Worm (Caenorhabditis elegans) whole organism, L4 larva: ENCODE measurements around the gene unc-78.

ENCODE experiments used
- F26F4.8 ChIP-seq: fragments of 200-800 bp; sonication (Bioruptor generic); conservative IDR thresholded peaks from 2 replicates; pipeline ENCODE4 v1.3.6; 2022; ENCODE audit warnings: missing genetic modification characterization, missing compliant biosample characterization
- Y105C5A.15 ChIP-seq: fragments of 200-800 bp; sonication (Bioruptor generic); IDR thresholded peaks from 2 replicates; pipeline ENCODE4 v1.3.6; 2022; ENCODE audit warnings: missing genetic modification characterization, missing compliant biosample characterization
- aha-1 ChIP-seq: fragments of 150-350 bp; peaks from one replicate; lab custom pipeline; 2014; ENCODE audit warnings: missing biosample characterization, missing genetic modification characterization
- ceh-20 ChIP-seq: fragments of 200-800 bp; sonication (Bioruptor generic); IDR thresholded peaks from 2 replicates; pipeline ENCODE4 v1.3.6; 2022; ENCODE audit warnings: missing genetic modification reagents, missing genetic modification characterization, missing compliant biosample characterization
- ceh-82 ChIP-seq: sonication (generic microtip); optimal IDR thresholded peaks from 2 replicates; lab custom pipeline; 2017; ENCODE audit warnings: missing biosample characterization, missing genetic modification characterization
- ces-1 ChIP-seq: fragments of 150-350 bp; sonication (generic microtip); optimal IDR thresholded peaks from 4 replicates; lab custom pipeline; 2014; ENCODE audit warnings: missing biosample characterization, missing genetic modification reagents, missing genetic modification characterization
- cey-2 ChIP-seq: sonication (generic microtip); optimal IDR thresholded peaks from 3 replicates; lab custom pipeline; 2017; ENCODE audit warnings: missing genetic modification characterization, mild to moderate bottlenecking, missing compliant biosample characterization, antibody characterized with exemption, borderline replicate concordance; ENCODE audit not compliant: insufficient read depth
- daf-16 ChIP-seq, 3 experiments: sonication (generic microtip); optimal IDR thresholded peaks; 2 replicates each; lab custom pipeline; 2016 to 2017; ENCODE audit warnings: missing genetic modification characterization in 3 of 3, missing genetic modification reagents in 3 of 3, mild to moderate bottlenecking in 2 of 3, missing compliant biosample characterization in 2 of 3, missing biosample characterization in 1 of 3, moderate library complexity in 1 of 3
- daf-19 ChIP-seq: fragments of 200-800 bp; sonication (Bioruptor generic); conservative IDR thresholded peaks from 2 replicates; pipeline ENCODE4 v1.3.6; 2022; ENCODE audit warnings: missing genetic modification characterization, missing compliant biosample characterization
- daf-8 ChIP-seq: fragments of 200-800 bp; sonication (Bioruptor generic); IDR thresholded peaks from 2 replicates; pipeline ENCODE4 v1.3.6; 2022; ENCODE audit warnings: missing genetic modification characterization, missing compliant biosample characterization
- fkh-10 ChIP-seq: fragments of 150-350 bp; optimal IDR thresholded peaks from 2 replicates; lab custom pipeline; 2014; ENCODE audit warnings: missing biosample characterization, missing genetic modification reagents, missing genetic modification characterization
- hmg-1.1 ChIP-seq: fragments of 200-800 bp; sonication (Bioruptor generic); IDR thresholded peaks from 2 replicates; pipeline ENCODE4 v1.3.6; 2022; ENCODE audit warnings: missing genetic modification reagents, missing genetic modification characterization, missing compliant biosample characterization
- jun-1 ChIP-seq: fragments of 150-350 bp; optimal IDR thresholded peaks from 2 replicates; lab custom pipeline; 2014; ENCODE audit warnings: missing biosample characterization, missing genetic modification reagents, missing genetic modification characterization
- lin-1 ChIP-seq: fragments of 200-800 bp; sonication (Bioruptor generic); IDR thresholded peaks from 2 replicates; pipeline ENCODE4 v1.3.6; 2022; ENCODE audit warnings: missing genetic modification reagents, missing genetic modification characterization, missing compliant biosample characterization
- lsy-2 ChIP-seq, 2 experiments: fragments of 150-350 bp in 1 of 2; sonication (generic microtip) in 1 of 2; optimal IDR thresholded peaks; 2 replicates each; lab custom pipeline; 2014 to 2017; ENCODE audit warnings: missing biosample characterization in 2 of 2, missing genetic modification characterization in 2 of 2
- madf-9 ChIP-seq: fragments of 200-800 bp; sonication (Bioruptor generic); conservative IDR thresholded peaks from 2 replicates; pipeline ENCODE4 v1.3.6; 2022; ENCODE audit warnings: missing genetic modification reagents, missing genetic modification characterization, missing compliant biosample characterization
- nhr-11 ChIP-seq: fragments of 150-350 bp; optimal IDR thresholded peaks from 2 replicates; lab custom pipeline; 2014; ENCODE audit warnings: missing biosample characterization, missing genetic modification characterization
- nhr-237 ChIP-seq: sonication (generic microtip); optimal IDR thresholded peaks from 2 replicates; lab custom pipeline; 2017; ENCODE audit warnings: missing biosample characterization, missing genetic modification characterization
- nhr-28 ChIP-seq: fragments of 150-350 bp; optimal IDR thresholded peaks from 2 replicates; lab custom pipeline; 2014; ENCODE audit warnings: missing biosample characterization, missing genetic modification characterization
- php-3 ChIP-seq: fragments of 200-800 bp; sonication (Bioruptor generic); IDR thresholded peaks from 2 replicates; pipeline ENCODE4 v1.3.6; 2022; ENCODE audit warnings: missing genetic modification reagents, missing genetic modification characterization, missing compliant biosample characterization
- pqm-1 ChIP-seq: sonication (generic microtip); optimal IDR thresholded peaks from 2 replicates; lab custom pipeline; 2017; ENCODE audit warnings: missing biosample characterization, missing genetic modification characterization
- spr-1 ChIP-seq: sonication (generic microtip); optimal IDR thresholded peaks from 2 replicates; lab custom pipeline; 2016; ENCODE audit warnings: mild to moderate bottlenecking, missing genetic modification characterization, missing compliant biosample characterization
- spr-3 ChIP-seq: fragments of 200-800 bp; sonication (Bioruptor generic); optimal IDR thresholded peaks from 2 replicates; lab custom pipeline; 2018; ENCODE audit warnings: mild to moderate bottlenecking, missing genetic modification characterization, missing compliant biosample characterization
- tra-1 ChIP-seq: fragments of 200-800 bp; sonication (Bioruptor generic); IDR thresholded peaks from 2 replicates; pipeline ENCODE4 v1.3.6; 2022; ENCODE audit warnings: missing genetic modification reagents, missing genetic modification characterization, missing compliant biosample characterization
- unc-39 ChIP-seq: sonication (generic microtip); optimal IDR thresholded peaks from 2 replicates; lab custom pipeline; 2017; ENCODE audit warnings: missing biosample characterization, missing genetic modification characterization
- unc-62 ChIP-seq, 3 experiments: fragments of 150-350 bp in 1 of 3; sonication (generic microtip); optimal IDR thresholded peaks in 2 of 3; peaks in 1 of 3; 1 replicate in 1 of 3; 2 replicates in 2 of 3; lab custom pipeline; 2014 to 2017; ENCODE audit warnings: missing biosample characterization in 3 of 3, missing genetic modification characterization in 3 of 3, missing genetic modification reagents in 3 of 3, missing genotype in 1 of 3
- zag-1 ChIP-seq: fragments of 150-350 bp; optimal IDR thresholded peaks from 2 replicates; lab custom pipeline; 2014; ENCODE audit warnings: missing biosample characterization, missing genetic modification characterization

unc-78 gene

ce11 chrX:3453870-3454269 lies 42.5 kb upstream of the unc-78 start:
- peak in 1 of 2 experiments; percentile 90 for TF ChIP-seq unc-62 (GFP tag; optimal IDR thresholded peaks at IDR 0.05 in 1 of 2; lab: Kevin White, UChicago)
- no peak for TF ChIP-seq unc-62 (tag; optimal IDR thresholded peaks at IDR 0.05; lab: Kevin White, UChicago)
- no peak for TF ChIP-seq ceh-20 (GFP tag; lab: Robert Waterston, UW)

- no peak for TF ChIP-seq fkh-10 (GFP tag; lab: Kevin White, UChicago)
- peak in 1 of 2 experiments; percentile 15 for TF ChIP-seq unc-62 (GFP tag; optimal IDR thresholded peaks at IDR 0.05 in 1 of 2; lab: Kevin White, UChicago)
- no peak for TF ChIP-seq unc-62 (tag; optimal IDR thresholded peaks at IDR 0.05; lab: Kevin White, UChicago)
These were observed 39.7 kb upstream of the unc-78 start, which contains the start of gene ZK813.5 for ce11 chrX:3451122-3451521. Gene ZK813.5 (minus strand): TSS chrX:3451222.

DNA sequence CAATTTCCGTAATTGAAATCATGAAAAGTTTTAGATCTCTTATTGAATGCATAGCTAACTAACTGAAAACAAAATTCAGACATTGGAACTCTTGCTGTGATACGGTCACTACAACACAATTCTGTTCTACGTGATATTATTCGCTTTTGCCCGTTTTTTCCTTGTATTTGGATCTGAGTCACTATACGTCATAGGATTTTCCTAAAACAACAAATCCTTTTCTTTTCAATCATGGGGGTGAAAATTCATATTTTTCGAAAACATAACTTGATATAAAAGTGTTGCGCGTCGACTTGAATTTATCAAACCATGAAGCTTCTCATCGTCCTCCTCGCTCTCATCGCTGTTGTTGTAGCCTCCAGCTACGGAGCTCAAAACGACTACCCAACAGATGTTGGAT lies 34.6 kb upstream of the unc-78 start, which contains the start of gene ZK813.1:
TSS of gene ZK813.1 (plus strand) at position 301 of the 400 bp plus-strand sequence.
- TF ChIP-seq unc-39 (tag; lab: Kevin White, UChicago) = no peak
- TF ChIP-seq ceh-82 (tag; lab: Kevin White, UChicago) = no peak
- TF ChIP-seq F26F4.8 (GFP tag; lab: Robert Waterston, UW) = no peak
- no peak for TF ChIP-seq lsy-2 (tag; optimal IDR thresholded peaks at IDR 0.05; lab: Kevin White, UChicago)
- no peak for TF ChIP-seq spr-1 (tag; lab: Kevin White, UChicago)
- TF ChIP-seq madf-9 (GFP tag; lab: Robert Waterston, UW) = no peak
- TF ChIP-seq ces-1 = no peak
- no peak for TF ChIP-seq nhr-237
- TF ChIP-seq Y105C5A.15 (GFP tag; lab: Robert Waterston, UW) = no peak

ce11 chrX:3444514-3444913 lies 33.1 kb upstream of the unc-78 start, which contains the start of gene ZK813.7:
Gene ZK813.7 (plus strand): TSS chrX:3444814.
- TF ChIP-seq pqm-1 (tag; lab: Kevin White, UChicago) (no peak), Y105C5A.15 (GFP tag; lab: Robert Waterston, UW) (no peak), unc-39 (tag; lab: Kevin White, UChicago) (no peak)
- TF ChIP-seq, all 104 proteins: peak for 0

- TF ChIP-seq spr-3 (GFP tag; lab: Kevin White, UChicago) (no peak), zag-1 (tag; lab: Kevin White, UChicago) (no peak), Y105C5A.15 (GFP tag; lab: Robert Waterston, UW) (no peak), cey-2 (tag; lab: Kevin White, UChicago) (no peak)
- TF ChIP-seq, all 104 proteins: peak for 0
These were observed 32.1 kb upstream of the unc-78 start, which contains the start of gene ZK813.2 for ce11 chrX:3443526-3443925. Gene ZK813.2 (plus strand): TSS chrX:3443826.

DNA sequence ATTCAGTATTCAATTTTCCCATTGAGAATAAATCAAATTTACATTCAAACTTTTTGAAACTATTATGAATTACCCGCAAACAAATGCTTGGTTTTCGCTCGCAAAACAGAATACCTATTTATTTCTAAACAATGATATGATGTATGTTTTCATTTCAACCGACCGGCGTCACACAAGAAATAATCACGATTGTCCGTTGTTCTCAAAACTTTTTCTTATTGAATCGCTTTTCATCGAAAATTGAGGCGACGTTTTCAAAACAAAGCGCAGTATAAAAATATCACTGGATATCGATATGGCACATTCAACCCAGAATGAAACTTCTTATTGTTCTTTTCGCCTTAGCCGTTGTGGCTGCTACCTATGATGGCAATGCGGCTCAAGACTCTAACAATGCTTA lies 30.1 kb upstream of the unc-78 start, which contains the start of gene ZK813.3:
TSS of gene ZK813.3 (plus strand) at position 301 of the 400 bp plus-strand sequence.
- no peak for TF ChIP-seq tra-1 (GFP tag; lab: Robert Waterston, UW)
- TF ChIP-seq daf-8 (GFP tag; lab: Robert Waterston, UW) = no peak
- TF ChIP-seq php-3 = no peak
- no peak for TF ChIP-seq hmg-1.1
- TF ChIP-seq unc-62 (GFP tag; optimal IDR thresholded peaks at IDR 0.05 in 1 of 2; lab: Kevin White, UChicago) = peak in 1 of 2 experiments; percentile 9
- TF ChIP-seq unc-62 (tag; optimal IDR thresholded peaks at IDR 0.05; lab: Kevin White, UChicago) = no peak
- no peak for TF ChIP-seq lin-1 (GFP tag; lab: Robert Waterston, UW)
- no peak for TF ChIP-seq spr-3 (GFP tag; lab: Kevin White, UChicago)
- no peak for TF ChIP-seq daf-19 (GFP tag; lab: Robert Waterston, UW)

DNA sequence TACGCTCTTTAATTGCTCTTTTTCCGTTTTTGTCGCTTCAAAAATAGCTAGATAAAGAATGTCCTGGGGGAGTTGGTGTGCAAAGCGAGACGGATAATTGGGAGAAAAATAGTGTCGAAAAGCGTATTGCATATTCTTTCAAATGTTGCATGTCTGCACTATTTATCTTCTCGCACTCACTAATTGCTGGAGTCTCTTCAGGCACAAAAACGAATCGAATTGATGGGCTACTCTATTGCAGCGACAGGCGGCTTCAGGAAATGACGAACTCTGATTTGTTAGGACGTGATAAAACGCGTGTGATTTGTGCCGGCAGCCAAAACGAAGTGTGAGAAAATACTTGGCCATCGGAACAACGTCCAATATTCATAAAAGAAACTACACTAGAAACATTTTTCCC lies 28.9 kb upstream of the unc-78 start:
- TF ChIP-seq jun-1 (no peak), unc-62 (GFP tag; optimal IDR thresholded peaks at IDR 0.05 in 1 of 2; lab: Kevin White, UChicago) (peak in 1 of 2 experiments; percentile 39), unc-62 (tag; optimal IDR thresholded peaks at IDR 0.05; lab: Kevin White, UChicago) (no peak)

- TF ChIP-seq daf-16 (GFP tag; optimal IDR thresholded peaks at IDR 0.05; lab: Kevin White, UChicago) (peak in 1 of 2 experiments; percentile 53), daf-16 (tag; optimal IDR thresholded peaks at IDR 0.05; lab: Kevin White, UChicago) (no peak), aha-1 (no peak), nhr-11 (tag; lab: Kevin White, UChicago) (no peak), lin-1 (GFP tag; lab: Robert Waterston, UW) (no peak), nhr-28 (tag; lab: Kevin White, UChicago) (no peak)
These were observed 28.4 kb upstream of the unc-78 start for ce11 chrX:3439823-3440222.
